Worm (Caenorhabditis elegans): ENCODE measurements around the gene R02F2.9.

DNA sequence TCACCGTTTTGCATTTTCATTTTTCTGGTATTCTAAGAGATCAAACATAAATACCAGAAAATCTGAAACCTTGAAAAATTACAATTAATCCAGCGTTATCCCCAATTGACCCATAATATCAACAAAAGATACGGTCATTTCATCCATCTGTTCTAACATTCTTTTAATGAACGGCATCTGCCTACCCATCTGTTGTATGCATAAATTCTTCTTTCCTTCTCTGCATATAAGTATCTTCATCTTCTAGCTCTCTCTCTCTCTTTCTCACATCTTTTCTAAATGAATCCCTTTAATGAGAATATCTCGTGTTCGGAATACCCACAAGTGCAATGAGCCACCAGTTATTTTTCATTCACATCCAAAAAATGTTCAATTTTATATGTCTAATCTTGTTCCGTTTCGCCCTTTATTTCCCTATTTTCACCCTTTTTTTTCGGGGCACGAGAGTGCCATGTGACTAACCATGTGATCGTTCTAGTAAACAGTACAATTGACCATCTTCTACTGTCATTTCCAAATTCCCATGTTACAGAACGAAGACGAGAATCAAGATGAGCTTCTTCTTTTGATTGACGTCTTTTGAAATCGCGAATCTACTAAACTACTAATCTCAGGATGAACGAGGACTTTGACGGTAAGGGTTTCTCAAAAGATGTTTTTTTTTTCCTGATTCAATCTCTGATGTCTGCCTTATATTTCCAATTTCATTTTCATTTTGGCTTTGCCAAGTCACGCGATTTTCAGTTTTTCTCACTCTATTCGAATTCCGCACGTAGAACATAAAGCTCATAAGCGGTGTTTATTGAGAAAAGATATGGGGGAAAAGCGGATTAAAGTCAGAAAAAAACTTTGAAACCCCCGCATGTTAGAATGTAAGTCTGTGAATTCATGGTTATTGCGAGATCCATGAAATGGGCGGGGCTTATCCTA, 2.6 kb downstream of the R02F2.9 start, which contains the start of gene R02F2.1:
- TF ChIP-seq him-1 (tag; optimal IDR thresholded peaks at IDR 0.05) (no peak), W03F9.2 (tag; optimal IDR thresholded peaks at IDR 0.05) (no peak), dao-5 (tag; optimal IDR thresholded peaks at IDR 0.05) (no peak)
